Worm (Caenorhabditis elegans) whole organism, midembryonic: Measurements from ENCODE around the gene F35G2.5.

Experiments
- flt-1 ChIP-seq: fragments of 200-800 bp; sonication (Bioruptor generic); IDR thresholded peaks from 2 replicates; pipeline ENCODE4 v1.3.6; 2022; ENCODE audit warnings: missing genetic modification characterization, missing compliant biosample characterization
- ztf-29 ChIP-seq: fragments of 200-800 bp; sonication (Bioruptor generic); IDR thresholded peaks from 2 replicates; pipeline ENCODE4 v1.3.6; 2022; ENCODE audit warnings: missing genetic modification reagents, missing genetic modification characterization, missing compliant biosample characterization

ce11 chrIV:12192104-12192763, 27.2 kb upstream of the F35G2.5 start:
- no peak for TF ChIP-seq ztf-29
- TF ChIP-seq flt-1 (GFP tag; lab: Robert Waterston, UW) = no peak
